Worm (Caenorhabditis elegans): Measurements from ENCODE around the gene egl-13.

- TF ChIP-seq pha-2 (tag; optimal IDR thresholded peaks at IDR 0.05), result no peak
- TF ChIP-seq pha-4 (tag; optimal IDR thresholded peaks at IDR 0.05), result no peak
- TF ChIP-seq ceh-31 (tag; optimal IDR thresholded peaks at IDR 0.05), result no peak
- no peak for TF ChIP-seq odd-2 (tag; optimal IDR thresholded peaks at IDR 0.05)
- no peak for TF ChIP-seq rnt-1 (tag; optimal IDR thresholded peaks at IDR 0.05)
- TF ChIP-seq dmd-4 (tag; optimal IDR thresholded peaks at IDR 0.05; ENCODE audit: borderline replicate concordance), result no peak
- TF ChIP-seq pax-1 (tag; optimal IDR thresholded peaks at IDR 0.05), result no peak
- TF ChIP-seq tbx-2 (tag; optimal IDR thresholded peaks at IDR 0.05), result no peak
- no peak for TF ChIP-seq fkh-10 (GFP tag; optimal IDR thresholded peaks at IDR 0.05)
- TF ChIP-seq elt-2 (tag; optimal IDR thresholded peaks at IDR 0.05), result no peak
- no peak for TF ChIP-seq dve-1 (tag; optimal IDR thresholded peaks at IDR 0.05)
These were observed 47.0 kb downstream of the egl-13 start, which contains the start of gene cat-1 for ce11 chrX:5710637-5711036.
